Worm (Caenorhabditis elegans) whole organism, late embryonic: ENCODE measurements around the gene ZK632.4.
A peak's percentile ranks its signal among the peaks of the same experiment; 100 is the strongest.

Experiments
- C08G9.2 ChIP-seq: sonication (generic microtip); optimal IDR thresholded peaks from 2 replicates; lab custom pipeline; 2016; ENCODE audit warnings: mild to moderate bottlenecking, missing genetic modification characterization, moderate library complexity, missing compliant biosample characterization
- C38D4.7 ChIP-seq: fragments of 200-800 bp; sonication (Bioruptor generic); optimal IDR thresholded peaks from 2 replicates; lab custom pipeline; 2018; ENCODE audit warnings: mild to moderate bottlenecking, missing genetic modification characterization, moderate library complexity, missing compliant biosample characterization
- F13H6.1 ChIP-seq: sonication (generic microtip); optimal IDR thresholded peaks from 2 replicates; lab custom pipeline; 2016; ENCODE audit warnings: missing genetic modification characterization, missing compliant biosample characterization
- K02D7.2 ChIP-seq: sonication (generic microtip); optimal IDR thresholded peaks from 2 replicates; lab custom pipeline; 2017; ENCODE audit warnings: mild to moderate bottlenecking, missing genetic modification characterization, missing compliant biosample characterization
- K09A11.1 ChIP-seq: sonication (generic microtip); optimal IDR thresholded peaks from 2 replicates; lab custom pipeline; 2017; ENCODE audit warnings: antibody characterized with exemption, mild to moderate bottlenecking, missing genetic modification characterization, missing compliant biosample characterization; ENCODE audit not compliant: insufficient read depth
- T23F11.4 ChIP-seq: fragments of 200-800 bp; sonication (Bioruptor generic); optimal IDR thresholded peaks from 2 replicates; lab custom pipeline; 2018; ENCODE audit warnings: mild to moderate bottlenecking, missing genetic modification characterization, missing compliant biosample characterization
- Y22D7AL.16 ChIP-seq: sonication (generic microtip); optimal IDR thresholded peaks from 2 replicates; lab custom pipeline; 2016; ENCODE audit warnings: missing genetic modification characterization, missing compliant biosample characterization
- ceh-14 ChIP-seq: sonication (generic microtip); optimal IDR thresholded peaks from 2 replicates; lab custom pipeline; 2016; ENCODE audit warnings: missing genotype, missing genetic modification characterization, missing compliant biosample characterization
- ceh-18 ChIP-seq: sonication (generic microtip); optimal IDR thresholded peaks from 2 replicates; lab custom pipeline; 2016; ENCODE audit warnings: missing genetic modification characterization, missing compliant biosample characterization
- ceh-19 ChIP-seq: fragments of 200-800 bp; sonication (Bioruptor generic); optimal IDR thresholded peaks from 2 replicates; lab custom pipeline; 2018; ENCODE audit warnings: mild to moderate bottlenecking, missing genetic modification characterization, missing compliant biosample characterization
- ceh-2 ChIP-seq: sonication (generic microtip); optimal IDR thresholded peaks from 2 replicates; lab custom pipeline; 2016; ENCODE audit warnings: missing genotype, missing genetic modification characterization, missing compliant biosample characterization
- ceh-24 ChIP-seq: sonication (generic microtip); optimal IDR thresholded peaks from 2 replicates; lab custom pipeline; 2016; ENCODE audit warnings: mild to moderate bottlenecking, missing genetic modification characterization, missing compliant biosample characterization
- ceh-31 ChIP-seq: sonication (generic microtip); optimal IDR thresholded peaks from 2 replicates; lab custom pipeline; 2016; ENCODE audit warnings: missing genetic modification characterization, missing compliant biosample characterization
- ceh-34 ChIP-seq: sonication (generic microtip); optimal IDR thresholded peaks from 2 replicates; lab custom pipeline; 2016; ENCODE audit warnings: mild to moderate bottlenecking, missing genetic modification characterization, missing compliant biosample characterization
- ceh-45 ChIP-seq: fragments of 200-800 bp; sonication (Bioruptor generic); IDR thresholded peaks from 2 replicates; pipeline ENCODE4 v1.3.6; 2022; ENCODE audit warnings: missing genetic modification reagents, missing genetic modification characterization, missing compliant biosample characterization
- ceh-6 ChIP-seq: fragments of 200-800 bp; sonication (Bioruptor generic); optimal IDR thresholded peaks from 2 replicates; lab custom pipeline; 2018; ENCODE audit warnings: mild to moderate bottlenecking, missing genetic modification characterization, missing compliant biosample characterization
- ceh-9 ChIP-seq: sonication (generic microtip); optimal IDR thresholded peaks from 2 replicates; lab custom pipeline; 2016; ENCODE audit warnings: mild to moderate bottlenecking, missing genetic modification characterization, inconsistent platforms, missing compliant biosample characterization
- che-1 ChIP-seq: sonication (generic microtip); optimal IDR thresholded peaks from 2 replicates; lab custom pipeline; 2016; ENCODE audit warnings: mild to moderate bottlenecking, missing genetic modification characterization, missing compliant biosample characterization
- dmd-4 ChIP-seq: sonication (generic microtip); optimal IDR thresholded peaks from 2 replicates; lab custom pipeline; 2016; ENCODE audit warnings: borderline replicate concordance, missing genetic modification characterization, missing compliant biosample characterization
- elt-2 ChIP-seq: sonication (generic microtip); optimal IDR thresholded peaks from 2 replicates; lab custom pipeline; 2016; ENCODE audit warnings: missing genetic modification reagents, missing genetic modification characterization, missing compliant biosample characterization
- elt-4 ChIP-seq: sonication (generic microtip); optimal IDR thresholded peaks from 2 replicates; lab custom pipeline; 2016; ENCODE audit warnings: missing genetic modification characterization, missing compliant biosample characterization
- ets-4 ChIP-seq: sonication (generic microtip); optimal IDR thresholded peaks from 2 replicates; lab custom pipeline; 2016; ENCODE audit warnings: missing genetic modification characterization, missing compliant biosample characterization
- fax-1 ChIP-seq: sonication (generic microtip); optimal IDR thresholded peaks from 2 replicates; lab custom pipeline; 2016; ENCODE audit warnings: missing genotype, missing genetic modification characterization, missing compliant biosample characterization
- fkh-10 ChIP-seq: fragments of 150-350 bp; optimal IDR thresholded peaks from 2 replicates; lab custom pipeline; 2014; ENCODE audit warnings: missing biosample characterization, missing genetic modification reagents, missing genetic modification characterization
- fkh-6 ChIP-seq: sonication (generic microtip); optimal IDR thresholded peaks from 2 replicates; lab custom pipeline; 2016; ENCODE audit warnings: missing genetic modification characterization, missing compliant biosample characterization
- hlh-13 ChIP-seq: fragments of 200-800 bp; sonication (Bioruptor generic); optimal IDR thresholded peaks from 2 replicates; lab custom pipeline; 2018; ENCODE audit warnings: mild to moderate bottlenecking, missing genetic modification characterization, missing compliant biosample characterization
- hlh-8 ChIP-seq: sonication (generic microtip); optimal IDR thresholded peaks from 2 replicates; lab custom pipeline; 2016; ENCODE audit warnings: missing genotype, missing genetic modification characterization, missing compliant biosample characterization
- lim-6 ChIP-seq: sonication (generic microtip); optimal IDR thresholded peaks from 2 replicates; lab custom pipeline; 2016; ENCODE audit warnings: missing genetic modification characterization, missing compliant biosample characterization
- madf-2 ChIP-seq: sonication (generic microtip); optimal IDR thresholded peaks from 2 replicates; lab custom pipeline; 2017; ENCODE audit warnings: missing genetic modification characterization, missing compliant biosample characterization
- mec-3 ChIP-seq: sonication (generic microtip); optimal IDR thresholded peaks from 2 replicates; lab custom pipeline; 2016; ENCODE audit warnings: borderline replicate concordance, missing genetic modification characterization, missing compliant biosample characterization
- nfya-1 ChIP-seq: sonication (generic microtip); optimal IDR thresholded peaks from 2 replicates; lab custom pipeline; 2017; ENCODE audit warnings: missing genetic modification characterization, mild to moderate bottlenecking, missing compliant biosample characterization, antibody characterized with exemption, moderate library complexity
- nhr-11 ChIP-seq: fragments of 150-350 bp; optimal IDR thresholded peaks from 2 replicates; lab custom pipeline; 2014; ENCODE audit warnings: missing biosample characterization, missing genetic modification characterization
- nhr-232 ChIP-seq: sonication (generic microtip); optimal IDR thresholded peaks from 2 replicates; lab custom pipeline; 2016; ENCODE audit warnings: missing genetic modification characterization, missing compliant biosample characterization
- npax-4 ChIP-seq: sonication (generic microtip); optimal IDR thresholded peaks from 2 replicates; lab custom pipeline; 2016; ENCODE audit warnings: missing genetic modification characterization, missing compliant biosample characterization
- odd-2 ChIP-seq: sonication (generic microtip); optimal IDR thresholded peaks from 2 replicates; lab custom pipeline; 2017; ENCODE audit warnings: antibody characterized with exemption, mild to moderate bottlenecking, missing genetic modification characterization, missing compliant biosample characterization
- pag-3 ChIP-seq: sonication (generic microtip); optimal IDR thresholded peaks from 2 replicates; lab custom pipeline; 2016; ENCODE audit warnings: missing compliant biosample characterization, missing genetic modification characterization, borderline replicate concordance
- pha-2 ChIP-seq: sonication (generic microtip); optimal IDR thresholded peaks from 2 replicates; lab custom pipeline; 2017; ENCODE audit warnings: mild to moderate bottlenecking, missing genetic modification characterization, missing compliant biosample characterization
- pha-4 ChIP-seq: fragments of 150-350 bp; optimal IDR thresholded peaks from 2 replicates; lab custom pipeline; 2018; ENCODE audit warnings: missing biosample characterization, missing genetic modification reagents, missing genetic modification characterization
- pqm-1 ChIP-seq: sonication (generic microtip); optimal IDR thresholded peaks from 2 replicates; lab custom pipeline; 2016; ENCODE audit warnings: missing genetic modification characterization, missing compliant biosample characterization
- rnt-1 ChIP-seq: sonication (generic microtip); optimal IDR thresholded peaks from 2 replicates; lab custom pipeline; 2016; ENCODE audit warnings: missing genetic modification characterization, missing compliant biosample characterization
- sdc-2 ChIP-seq: sonication (generic microtip); optimal IDR thresholded peaks from 2 replicates; lab custom pipeline; 2016; ENCODE audit warnings: missing genotype, missing genetic modification characterization, missing compliant biosample characterization
- sox-2 ChIP-seq: fragments of 200-800 bp; sonication (Bioruptor generic); IDR thresholded peaks from 2 replicates; pipeline ENCODE4 v1.3.6; 2022; ENCODE audit warnings: missing genetic modification reagents, missing genetic modification characterization, missing compliant biosample characterization
- sox-4 ChIP-seq: sonication (generic microtip); optimal IDR thresholded peaks from 2 replicates; lab custom pipeline; 2017; ENCODE audit warnings: mild to moderate bottlenecking, missing genetic modification characterization, inconsistent platforms, missing compliant biosample characterization
- syd-9 ChIP-seq: sonication (generic microtip); optimal IDR thresholded peaks from 2 replicates; lab custom pipeline; 2016; ENCODE audit warnings: mild to moderate bottlenecking, missing genetic modification characterization, moderate library complexity, missing compliant biosample characterization
- tbx-2 ChIP-seq: sonication (generic microtip); optimal IDR thresholded peaks from 2 replicates; lab custom pipeline; 2016; ENCODE audit warnings: missing genetic modification characterization, missing compliant biosample characterization
- tbx-7 ChIP-seq: sonication (generic microtip); optimal IDR thresholded peaks from 2 replicates; lab custom pipeline; 2016; ENCODE audit warnings: missing genotype, missing genetic modification characterization, missing compliant biosample characterization
- unc-3 ChIP-seq, 2 experiments: fragments of 200-800 bp in 1 of 2; sonication (Bioruptor generic) in 1 of 2; sonication (generic microtip) in 1 of 2; conservative IDR thresholded peaks in 1 of 2; optimal IDR thresholded peaks in 1 of 2; 2 replicates each; pipeline versions ENCODE4 v1.3.6 to Lab custom; 2016 to 2022; ENCODE audit warnings: missing compliant biosample characterization in 2 of 2, missing genetic modification characterization in 2 of 2, missing genetic modification reagents in 1 of 2
- unc-42 ChIP-seq: sonication (generic microtip); optimal IDR thresholded peaks from 2 replicates; lab custom pipeline; 2016; ENCODE audit warnings: missing genotype, missing genetic modification characterization, missing compliant biosample characterization
- unc-55 ChIP-seq: sonication (generic microtip); optimal IDR thresholded peaks from 2 replicates; lab custom pipeline; 2017; ENCODE audit warnings: missing biosample characterization, missing genetic modification reagents, missing genetic modification characterization
- unc-86 ChIP-seq: sonication (generic microtip); optimal IDR thresholded peaks from 2 replicates; lab custom pipeline; 2016; ENCODE audit warnings: missing genetic modification characterization, missing compliant biosample characterization
- zip-5 ChIP-seq: sonication (generic microtip); optimal IDR thresholded peaks from 2 replicates; lab custom pipeline; 2016; ENCODE audit warnings: missing genetic modification characterization, missing compliant biosample characterization
- ztf-16 ChIP-seq: sonication (generic microtip); optimal IDR thresholded peaks from 2 replicates; lab custom pipeline; 2017; ENCODE audit warnings: missing genetic modification characterization, missing compliant biosample characterization

Gene ZK632.4

ce11 chrIII:9765465-9765900 is 41.8 kb downstream of the ZK632.4 start:
- no peak for TF ChIP-seq pha-4 (tag; lab: Kevin White, UChicago)
- peak; percentile 81 for TF ChIP-seq ztf-16 (tag; lab: Kevin White, UChicago)
- TF ChIP-seq elt-4 (tag; lab: Kevin White, UChicago) = no peak
- peak; percentile 52 for TF ChIP-seq unc-86 (tag; lab: Kevin White, UChicago)
- TF ChIP-seq Y22D7AL.16 (tag; lab: Kevin White, UChicago) = peak; percentile 51
- no peak for TF ChIP-seq npax-4
- TF ChIP-seq ceh-31 = peak; percentile 88
- TF ChIP-seq C38D4.7 (GFP tag; lab: Kevin White, UChicago) = peak; percentile 66
- no peak for TF ChIP-seq lim-6 (tag; lab: Kevin White, UChicago)
- TF ChIP-seq che-1 (tag; lab: Kevin White, UChicago) = peak; percentile 56
- no peak for TF ChIP-seq ceh-9 (tag; lab: Kevin White, UChicago)
- peak; percentile 93 for TF ChIP-seq ceh-18 (tag; lab: Kevin White, UChicago)
- no peak for TF ChIP-seq fkh-10 (GFP tag; lab: Kevin White, UChicago)
- peak; percentile 74 for TF ChIP-seq T23F11.4 (GFP tag; lab: Kevin White, UChicago)
- TF ChIP-seq fkh-6 (tag; lab: Kevin White, UChicago) = peak; percentile 20
- peak; percentile 57 for TF ChIP-seq pqm-1 (tag; lab: Kevin White, UChicago)
- peak; percentile 59 for TF ChIP-seq tbx-7
- TF ChIP-seq mec-3 (tag; lab: Kevin White, UChicago) = no peak
- peak; percentile 54 for TF ChIP-seq ceh-14 (tag; lab: Kevin White, UChicago)
- peak; percentile 55 for TF ChIP-seq ceh-45 (GFP tag; lab: Robert Waterston, UW)
- TF ChIP-seq fax-1 (tag; lab: Kevin White, UChicago) = peak; percentile 43
- peak; percentile 93 for TF ChIP-seq ceh-34 (tag; lab: Kevin White, UChicago)
- no peak for TF ChIP-seq ceh-24 (tag; lab: Kevin White, UChicago)
- TF ChIP-seq pha-2 (tag; lab: Kevin White, UChicago) = peak; percentile 79
- TF ChIP-seq sox-4 (tag; lab: Kevin White, UChicago) = peak; percentile 72
- TF ChIP-seq F13H6.1 (tag; lab: Kevin White, UChicago) = peak; percentile 89
- TF ChIP-seq hlh-8 = peak; percentile 50
- TF ChIP-seq nhr-232 (tag; lab: Kevin White, UChicago) = no peak
- TF ChIP-seq dmd-4 = peak; percentile 79
- TF ChIP-seq zip-5 (tag; lab: Kevin White, UChicago) = peak; percentile 9
- peak; percentile 79 for TF ChIP-seq ceh-6
- TF ChIP-seq nhr-11 (tag; lab: Kevin White, UChicago) = no peak
- no peak for TF ChIP-seq odd-2 (tag; lab: Kevin White, UChicago)
- TF ChIP-seq hlh-13 = no peak
- peak; percentile 57 for TF ChIP-seq C08G9.2 (tag; lab: Kevin White, UChicago)
- TF ChIP-seq unc-3 (GFP tag; conservative IDR thresholded peaks at IDR 0.05; lab: Robert Waterston, UW) = peak; percentile 68
- TF ChIP-seq unc-3 (tag; optimal IDR thresholded peaks at IDR 0.05; lab: Kevin White, UChicago) = peak; percentile 39
- peak; percentile 84 for TF ChIP-seq syd-9 (tag; lab: Kevin White, UChicago)
- TF ChIP-seq ets-4 (tag; lab: Kevin White, UChicago) = peak; percentile 62
- peak; percentile 99 for TF ChIP-seq nfya-1 (tag; lab: Kevin White, UChicago)
- peak; percentile 29 for TF ChIP-seq K02D7.2
- TF ChIP-seq madf-2 (tag; lab: Kevin White, UChicago) = peak; percentile 76
- peak; percentile 76 for TF ChIP-seq ceh-19 (GFP tag; lab: Kevin White, UChicago)
- TF ChIP-seq K09A11.1 (tag; lab: Kevin White, UChicago) = peak; percentile 36
- peak; percentile 51 for TF ChIP-seq ceh-2 (tag; lab: Kevin White, UChicago)
- peak; percentile 92 for TF ChIP-seq tbx-2 (tag; lab: Kevin White, UChicago)
- TF ChIP-seq elt-2 = peak; percentile 78
- TF ChIP-seq sox-2 (GFP tag; lab: Robert Waterston, UW) = peak; percentile 61
- TF ChIP-seq unc-42 = peak; percentile 82
- TF ChIP-seq sdc-2 (tag; lab: Kevin White, UChicago) = peak; percentile 45
- TF ChIP-seq rnt-1 (tag; lab: Kevin White, UChicago) = peak; percentile 94
- no peak for TF ChIP-seq pag-3 (tag; lab: Kevin White, UChicago)
- peak; percentile 70 for TF ChIP-seq unc-55 (GFP tag; lab: Kevin White, UChicago)
